Fruit fly (Drosophila melanogaster) whole organism, adult: ENCODE measurements around the gene Tspo.
A peak's percentile ranks its signal among the peaks of the same experiment; 100 is the strongest.

Experiments used
- CG11617 ChIP-seq: fragments of 200-800 bp; sonication (Bioruptor generic); optimal IDR thresholded peaks from 2 replicates; lab custom pipeline; 2017; ENCODE audit warnings: mild to moderate bottlenecking, missing biosample characterization, missing genetic modification reagents, missing genetic modification characterization
- CG12768 ChIP-seq: fragments of 200-800 bp; sonication (Bioruptor generic); optimal IDR thresholded peaks from 2 replicates; lab custom pipeline; 2017; ENCODE audit warnings: missing biosample characterization, missing genetic modification characterization, mild to moderate bottlenecking, moderate library complexity, missing genetic modification reagents
- CG14711 ChIP-seq: fragments of 200-800 bp; sonication (Bioruptor generic); optimal IDR thresholded peaks from 2 replicates; lab custom pipeline; 2018; ENCODE audit warnings: missing biosample characterization, mild to moderate bottlenecking, missing genetic modification characterization, moderate library complexity
- CG1620 ChIP-seq: fragments of 200-800 bp; sonication (Bioruptor generic); optimal IDR thresholded peaks from 2 replicates; lab custom pipeline; 2016; ENCODE audit warnings: missing biosample characterization, missing genetic modification characterization
- CG33017 ChIP-seq: fragments of 200-800 bp; sonication (Bioruptor generic); optimal IDR thresholded peaks from 2 replicates; lab custom pipeline; 2018; ENCODE audit warnings: missing biosample characterization, mild to moderate bottlenecking, missing genetic modification characterization, moderate library complexity
- CG5204 ChIP-seq: fragments of 200-800 bp; sonication (Bioruptor generic); optimal IDR thresholded peaks from 2 replicates; lab custom pipeline; 2016; ENCODE audit warnings: missing biosample characterization, missing genetic modification characterization
- CG7045 ChIP-seq: fragments of 200-800 bp; sonication (Bioruptor generic); optimal IDR thresholded peaks from 2 replicates; lab custom pipeline; 2017; ENCODE audit warnings: missing biosample characterization, mild to moderate bottlenecking, missing genetic modification characterization
- CG7101 ChIP-seq: fragments of 200-800 bp; sonication (Bioruptor generic); optimal IDR thresholded peaks from 2 replicates; lab custom pipeline; 2018; ENCODE audit warnings: missing biosample characterization, mild to moderate bottlenecking, missing genetic modification characterization, moderate library complexity
- Clk ChIP-seq: fragments of 200-800 bp; sonication (Bioruptor generic); optimal IDR thresholded peaks from 2 replicates; lab custom pipeline; 2017; ENCODE audit warnings: missing biosample characterization, missing genetic modification characterization
- Crg-1 ChIP-seq: fragments of 200-800 bp; sonication (Bioruptor generic); optimal IDR thresholded peaks from 2 replicates; lab custom pipeline; 2016; ENCODE audit warnings: missing biosample characterization, missing genetic modification characterization
- Hr96 ChIP-seq: fragments of 200-800 bp; sonication (Bioruptor generic); optimal IDR thresholded peaks from 2 replicates; lab custom pipeline; 2016; ENCODE audit warnings: missing biosample characterization, missing genetic modification characterization
- Mnt ChIP-seq: fragments of 200-800 bp; sonication (Bioruptor generic); optimal IDR thresholded peaks from 2 replicates; lab custom pipeline; 2016; ENCODE audit warnings: missing biosample characterization, mild to moderate bottlenecking, missing genetic modification characterization
- bab1 ChIP-seq: fragments of 200-800 bp; sonication (Bioruptor generic); optimal IDR thresholded peaks from 3 replicates; lab custom pipeline; 2019; ENCODE audit warnings: missing biosample characterization, mild to moderate bottlenecking, missing genetic modification characterization, moderate library complexity
- cic ChIP-seq: fragments of 200-800 bp; sonication (Bioruptor generic); optimal IDR thresholded peaks from 2 replicates; lab custom pipeline; 2017; ENCODE audit warnings: missing biosample characterization, mild to moderate bottlenecking, missing genetic modification characterization, moderate library complexity
- cnc ChIP-seq, 2 experiments: fragments of >200 bp; optimal IDR thresholded peaks; 2 replicates each; lab custom pipeline; 2017
- kay ChIP-seq: fragments of 200-800 bp; sonication (Bioruptor generic); peaks from one replicate; lab custom pipeline; 2016; ENCODE audit warnings: missing biosample characterization, missing genetic modification characterization, borderline replicate concordance
- ovo ChIP-seq: fragments of 200-800 bp; sonication (Bioruptor generic); optimal IDR thresholded peaks from 2 replicates; lab custom pipeline; 2016; ENCODE audit warnings: missing biosample characterization, missing genetic modification characterization
- pad ChIP-seq: fragments of 200-800 bp; sonication (Bioruptor generic); optimal IDR thresholded peaks from 3 replicates; lab custom pipeline; 2017; ENCODE audit warnings: missing biosample characterization, missing genetic modification characterization, mild to moderate bottlenecking, moderate library complexity, missing genetic modification reagents
- tj ChIP-seq: fragments of 200-800 bp; sonication (Bioruptor generic); optimal IDR thresholded peaks from 3 replicates; lab custom pipeline; 2017; ENCODE audit warnings: missing biosample characterization, mild to moderate bottlenecking, missing genetic modification characterization, moderate library complexity
- toe ChIP-seq: fragments of 200-800 bp; sonication (Bioruptor generic); optimal IDR thresholded peaks from 2 replicates; lab custom pipeline; 2016; ENCODE audit warnings: missing biosample characterization, missing genetic modification characterization

Gene Tspo

dm6 chr2L:602439-602879 is 43.0 kb downstream of the Tspo start, which contains the start of gene CG13689:
TSS of gene CG13689 (plus strand) at chr2L:602813.
- TF ChIP-seq toe (peak; percentile 50), bab1 (GFP tag; lab: Kevin White, UChicago) (peak; percentile 38), ovo (GFP tag; lab: Kevin White, UChicago) (peak; percentile 3), cic (no peak), tj (GFP tag; lab: Kevin White, UChicago) (no peak), CG33017 (tag; lab: Kevin White, UChicago) (no peak), CG1620 (peak; percentile 44), CG7101 (tag; lab: Kevin White, UChicago) (no peak), kay (GFP tag; lab: Kevin White, UChicago) (no peak), CG12768 (GFP tag; lab: Kevin White, UChicago) (no peak), CG11617 (GFP tag; lab: Kevin White, UChicago) (no peak), cnc (optimal IDR thresholded peaks at IDR 0.05; lab: Kevin White, UChicago) (no peak), CG5204 (GFP tag; lab: Kevin White, UChicago) (peak; percentile 31), Mnt (GFP tag; lab: Kevin White, UChicago) (no peak), pad (GFP tag; lab: Kevin White, UChicago) (peak; percentile 14), Hr96 (GFP tag; lab: Kevin White, UChicago) (peak; percentile 39), CG7045 (GFP tag; lab: Kevin White, UChicago) (peak; percentile 29), Crg-1 (no peak), Clk (GFP tag; lab: Kevin White, UChicago) (no peak), CG14711 (tag; lab: Kevin White, UChicago) (peak; percentile 79)

dm6 chr2L:604060-604459 is 44.6 kb downstream of the Tspo start:
- TF ChIP-seq CG14711 (tag; lab: Kevin White, UChicago), result no peak
- no peak for TF ChIP-seq CG33017 (tag; lab: Kevin White, UChicago)
- TF ChIP-seq kay (GFP tag; lab: Kevin White, UChicago), result no peak
- no peak for TF ChIP-seq CG7101 (tag; lab: Kevin White, UChicago)
- TF ChIP-seq CG1620, result no peak
- no peak for TF ChIP-seq bab1 (GFP tag; lab: Kevin White, UChicago)
- no peak for TF ChIP-seq Mnt (GFP tag; lab: Kevin White, UChicago)
- no peak for TF ChIP-seq CG5204 (GFP tag; lab: Kevin White, UChicago)
- no peak for TF ChIP-seq pad (GFP tag; lab: Kevin White, UChicago)
- no peak for TF ChIP-seq CG11617 (GFP tag; lab: Kevin White, UChicago)
- TF ChIP-seq tj (GFP tag; lab: Kevin White, UChicago), result no peak

dm6 chr2L:606165-606564 is 46.8 kb downstream of the Tspo start:
- no peak for TF ChIP-seq CG33017 (tag; lab: Kevin White, UChicago)
- TF ChIP-seq cic, result no peak
- TF ChIP-seq tj (GFP tag; lab: Kevin White, UChicago), result no peak
- no peak for TF ChIP-seq ovo (GFP tag; lab: Kevin White, UChicago)
- TF ChIP-seq CG5204 (GFP tag; lab: Kevin White, UChicago), result no peak
- no peak for TF ChIP-seq CG1620
- no peak for TF ChIP-seq Mnt (GFP tag; lab: Kevin White, UChicago)
- no peak for TF ChIP-seq Hr96 (GFP tag; lab: Kevin White, UChicago)
- TF ChIP-seq Crg-1, result no peak
- no peak for TF ChIP-seq bab1 (GFP tag; lab: Kevin White, UChicago)
- no peak for TF ChIP-seq kay (GFP tag; lab: Kevin White, UChicago)
- TF ChIP-seq CG12768 (GFP tag; lab: Kevin White, UChicago), result no peak

dm6 chr2L:606952-607351 is 47.5 kb downstream of the Tspo start:
- TF ChIP-seq Hr96 (GFP tag; lab: Kevin White, UChicago) (no peak), CG7045 (GFP tag; lab: Kevin White, UChicago) (no peak), CG1620 (no peak), kay (GFP tag; lab: Kevin White, UChicago) (no peak), Crg-1 (no peak), bab1 (GFP tag; lab: Kevin White, UChicago) (no peak), pad (GFP tag; lab: Kevin White, UChicago) (no peak), CG11617 (GFP tag; lab: Kevin White, UChicago) (no peak), cic (no peak), Mnt (GFP tag; lab: Kevin White, UChicago) (no peak), CG33017 (tag; lab: Kevin White, UChicago) (no peak), CG12768 (GFP tag; lab: Kevin White, UChicago) (no peak), tj (GFP tag; lab: Kevin White, UChicago) (no peak), cnc (optimal IDR thresholded peaks at IDR 0.05; lab: Kevin White, UChicago) (no peak), CG14711 (tag; lab: Kevin White, UChicago) (no peak), ovo (GFP tag; lab: Kevin White, UChicago) (no peak), CG5204 (GFP tag; lab: Kevin White, UChicago) (no peak), Clk (GFP tag; lab: Kevin White, UChicago) (no peak)

dm6 chr2L:608143-608542 is 48.7 kb downstream of the Tspo start:
- TF ChIP-seq CG5204 (GFP tag; lab: Kevin White, UChicago), result no peak
- TF ChIP-seq CG14711 (tag; lab: Kevin White, UChicago), result no peak
- no peak for TF ChIP-seq pad (GFP tag; lab: Kevin White, UChicago)

dm6 chr2L:609497-609896 is 50.1 kb downstream of the Tspo start:
- no peak for TF ChIP-seq Clk (GFP tag; lab: Kevin White, UChicago)
- TF ChIP-seq CG7101 (tag; lab: Kevin White, UChicago), result no peak
- no peak for TF ChIP-seq pad (GFP tag; lab: Kevin White, UChicago)
- TF ChIP-seq cnc (optimal IDR thresholded peaks at IDR 0.05; lab: Kevin White, UChicago), result no peak
- TF ChIP-seq CG33017 (tag; lab: Kevin White, UChicago), result no peak
- TF ChIP-seq cic, result no peak
- no peak for TF ChIP-seq CG14711 (tag; lab: Kevin White, UChicago)
- TF ChIP-seq ovo (GFP tag; lab: Kevin White, UChicago), result no peak
- no peak for TF ChIP-seq Crg-1
- no peak for TF ChIP-seq CG1620
- no peak for TF ChIP-seq tj (GFP tag; lab: Kevin White, UChicago)
- no peak for TF ChIP-seq bab1 (GFP tag; lab: Kevin White, UChicago)
- no peak for TF ChIP-seq CG7045 (GFP tag; lab: Kevin White, UChicago)
- no peak for TF ChIP-seq CG5204 (GFP tag; lab: Kevin White, UChicago)
- TF ChIP-seq kay (GFP tag; lab: Kevin White, UChicago), result no peak
- no peak for TF ChIP-seq CG11617 (GFP tag; lab: Kevin White, UChicago)
